Worm (Caenorhabditis elegans) whole organism, L1 larva: ENCODE results near the gene mlc-5.
A peak's percentile ranks its signal among the peaks of the same experiment; 100 is the strongest.

Source experiments
- C04F5.9 ChIP-seq: sonication (generic microtip); optimal IDR thresholded peaks from 2 replicates; lab custom pipeline; 2016; ENCODE audit warnings: missing genetic modification characterization, missing compliant biosample characterization
- aha-1 ChIP-seq: fragments of 150-350 bp; optimal IDR thresholded peaks from 2 replicates; lab custom pipeline; 2014; ENCODE audit warnings: missing biosample characterization, missing genetic modification characterization
- alr-1 ChIP-seq: fragments of 200-800 bp; sonication (Bioruptor generic); optimal IDR thresholded peaks from 2 replicates; lab custom pipeline; 2018; ENCODE audit warnings: borderline replicate concordance, mild to moderate bottlenecking, missing genetic modification characterization, missing compliant biosample characterization
- ama-1 ChIP-seq: fragments of 150-350 bp; optimal IDR thresholded peaks from 2 replicates; lab custom pipeline; 2014
- ceh-8 ChIP-seq: fragments of 200-800 bp; sonication (Bioruptor generic); optimal IDR thresholded peaks from 2 replicates; lab custom pipeline; 2018; ENCODE audit warnings: mild to moderate bottlenecking, missing genetic modification characterization, moderate library complexity, missing compliant biosample characterization
- ceh-82 ChIP-seq, 3 experiments: fragments of 150-350 bp in 1 of 3; sonication (generic microtip) in 2 of 3; optimal IDR thresholded peaks; 2 replicates each; lab custom pipeline; 2014 to 2017; ENCODE audit warnings: missing biosample characterization in 3 of 3, missing genetic modification characterization in 3 of 3
- ceh-90 ChIP-seq: sonication (generic microtip); optimal IDR thresholded peaks from 2 replicates; lab custom pipeline; 2016; ENCODE audit warnings: missing genetic modification characterization, missing compliant biosample characterization
- dsc-1 ChIP-seq: sonication (generic microtip); optimal IDR thresholded peaks from 2 replicates; lab custom pipeline; 2016; ENCODE audit warnings: mild to moderate bottlenecking, missing genetic modification characterization, missing compliant biosample characterization
- elt-2 ChIP-seq: sonication (generic microtip); optimal IDR thresholded peaks from 2 replicates; lab custom pipeline; 2016; ENCODE audit warnings: missing genetic modification characterization, mild to moderate bottlenecking, inconsistent platforms, missing compliant biosample characterization, missing genetic modification reagents
- elt-3 ChIP-seq, 6 experiments: fragments of 150-350 bp in 1 of 6; sonication (generic microtip); optimal IDR thresholded peaks; 2 replicates each; lab custom pipeline; 2017 to 2018; ENCODE audit warnings: missing biosample characterization in 6 of 6, missing genetic modification characterization in 6 of 6, inconsistent platforms in 1 of 6
- fkh-4 ChIP-seq: sonication (generic microtip); optimal IDR thresholded peaks from 2 replicates; lab custom pipeline; 2016; ENCODE audit warnings: missing compliant biosample characterization, missing genetic modification characterization, borderline replicate concordance
- grh-1 ChIP-seq: fragments of 200-800 bp; sonication (Bioruptor generic); IDR thresholded peaks from 2 replicates; pipeline ENCODE4 v1.3.6; 2022; ENCODE audit warnings: missing genetic modification reagents, missing genetic modification characterization, missing compliant biosample characterization
- hlh-17 ChIP-seq: fragments of 200-800 bp; sonication (Bioruptor generic); optimal IDR thresholded peaks from 2 replicates; lab custom pipeline; 2018; ENCODE audit warnings: missing genetic modification characterization, mild to moderate bottlenecking, missing compliant biosample characterization, moderate library complexity, borderline replicate concordance
- lin-13 ChIP-seq: fragments of 150-350 bp; optimal IDR thresholded peaks from 2 replicates; lab custom pipeline; 2014; ENCODE audit warnings: missing biosample characterization, missing genetic modification reagents, missing genetic modification characterization
- lin-14 ChIP-seq: fragments of 200-800 bp; sonication (Bioruptor generic); optimal IDR thresholded peaks from 2 replicates; lab custom pipeline; 2018; ENCODE audit warnings: mild to moderate bottlenecking, missing genetic modification characterization, moderate library complexity, missing compliant biosample characterization
- lin-15B ChIP-seq: fragments of 150-350 bp; sonication (generic microtip); optimal IDR thresholded peaks from 3 replicates; lab custom pipeline; 2014; ENCODE audit warnings: missing biosample characterization, missing genetic modification characterization
- lin-35 ChIP-seq, 2 experiments: fragments of 150-350 bp; optimal IDR thresholded peaks; 2 replicates each; lab custom pipeline; 2014; ENCODE audit warnings: missing biosample characterization in 2 of 2, missing genetic modification characterization in 2 of 2, missing genetic modification reagents in 2 of 2
- lir-3 ChIP-seq: sonication (generic microtip); optimal IDR thresholded peaks from 2 replicates; lab custom pipeline; 2016; ENCODE audit warnings: mild to moderate bottlenecking, missing genetic modification characterization, moderate library complexity, missing compliant biosample characterization; ENCODE audit not compliant: poor library complexity
- lsy-2 ChIP-seq, 2 experiments: fragments of 150-350 bp; optimal IDR thresholded peaks; 2 replicates each; lab custom pipeline; 2014; ENCODE audit warnings: missing biosample characterization in 2 of 2, missing genetic modification characterization in 2 of 2
- mdl-1 ChIP-seq, 2 experiments: fragments of 150-350 bp; optimal IDR thresholded peaks; 2 replicates each; lab custom pipeline; 2014 to 2017; ENCODE audit warnings: missing biosample characterization in 2 of 2, missing genetic modification characterization in 2 of 2, inconsistent platforms in 1 of 2
- mep-1 ChIP-seq: fragments of 150-350 bp; optimal IDR thresholded peaks from 2 replicates; lab custom pipeline; 2014; ENCODE audit warnings: missing biosample characterization, missing genetic modification characterization
- nhr-11 ChIP-seq: fragments of 150-350 bp; optimal IDR thresholded peaks from 2 replicates; lab custom pipeline; 2014; ENCODE audit warnings: missing biosample characterization, missing genetic modification characterization
- nhr-47 ChIP-seq: sonication (generic microtip); optimal IDR thresholded peaks from 2 replicates; lab custom pipeline; 2016; ENCODE audit warnings: mild to moderate bottlenecking, missing genetic modification characterization, moderate library complexity, missing compliant biosample characterization
- nhr-71 ChIP-seq: sonication (generic microtip); optimal IDR thresholded peaks from 2 replicates; lab custom pipeline; 2016; ENCODE audit warnings: mild to moderate bottlenecking, missing genetic modification characterization, moderate library complexity, missing compliant biosample characterization
- nhr-77 ChIP-seq: fragments of 150-350 bp; optimal IDR thresholded peaks from 2 replicates; lab custom pipeline; 2014; ENCODE audit warnings: missing biosample characterization, missing genetic modification characterization
- nhr-84 ChIP-seq: sonication (generic microtip); optimal IDR thresholded peaks from 2 replicates; lab custom pipeline; 2017; ENCODE audit warnings: missing biosample characterization, missing genetic modification characterization
- snpc-4 ChIP-seq: fragments of 150-350 bp; optimal IDR thresholded peaks from 2 replicates; lab custom pipeline; 2014; ENCODE audit warnings: missing biosample characterization, missing genetic modification characterization
- unc-30 ChIP-seq: sonication (generic microtip); optimal IDR thresholded peaks from 2 replicates; lab custom pipeline; 2017; ENCODE audit warnings: missing biosample characterization, missing genetic modification characterization
- vab-15 ChIP-seq: sonication (generic microtip); optimal IDR thresholded peaks from 2 replicates; lab custom pipeline; 2017; ENCODE audit warnings: missing genotype, mild to moderate bottlenecking, missing genetic modification characterization, missing compliant biosample characterization
- ztf-4 ChIP-seq: fragments of 150-350 bp; optimal IDR thresholded peaks from 2 replicates; lab custom pipeline; 2014; ENCODE audit warnings: missing biosample characterization, missing genetic modification characterization

Gene mlc-5

DNA sequence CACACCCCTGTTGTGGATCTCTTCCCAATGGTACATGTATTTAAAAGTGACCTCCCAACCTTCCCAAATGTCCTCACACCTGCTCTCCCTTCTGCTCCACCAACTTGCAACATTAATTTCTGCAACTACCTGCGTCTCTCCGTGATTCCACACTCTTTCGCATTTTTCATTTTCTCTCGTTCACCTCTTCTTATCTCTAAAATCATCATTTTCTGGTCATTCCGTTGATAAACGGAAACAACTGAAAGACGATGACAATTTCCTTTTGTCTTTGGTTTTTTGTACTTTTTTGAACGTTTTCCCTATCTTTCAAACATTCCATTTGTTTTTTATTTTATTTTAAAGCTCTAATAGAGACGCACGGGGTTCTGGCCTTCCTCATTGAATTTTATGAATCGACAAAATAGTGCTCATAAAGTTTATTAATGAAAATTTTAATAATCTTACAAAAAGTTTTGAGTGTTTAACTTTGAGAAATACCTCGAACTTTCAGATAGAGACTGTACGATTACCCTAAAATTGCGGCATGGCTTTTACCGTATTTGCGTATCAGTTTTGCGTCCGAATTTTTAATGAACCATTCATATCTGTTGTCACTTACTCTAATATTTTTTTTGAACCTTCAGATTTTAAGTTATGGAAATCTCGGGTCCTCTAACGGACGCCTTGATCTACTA is 49.7 kb downstream of the mlc-5 start, which contains the start of gene aqp-11 (continued):
- TF ChIP-seq ceh-90 (tag; lab: Kevin White, UChicago) (no peak), lir-3 (no peak), ama-1 (lab: Kevin White, UChicago) (no peak), lin-35 (GFP tag; optimal IDR thresholded peaks at IDR 0.05; lab: Kevin White, UChicago) (peak in 1 of 2 experiments; percentile 38), lin-15B (no peak), elt-3 (tag; optimal IDR thresholded peaks at IDR 0.05; lab: Kevin White, UChicago) (peak in 1 of 6 experiments; percentile 42), hlh-17 (GFP tag; lab: Kevin White, UChicago) (no peak), nhr-77 (tag; lab: Kevin White, UChicago) (no peak), C04F5.9 (tag; lab: Kevin White, UChicago) (no peak), lsy-2 (tag; optimal IDR thresholded peaks at IDR 0.05; lab: Kevin White, UChicago) (no peak), nhr-71 (no peak), ceh-82 (tag; optimal IDR thresholded peaks at IDR 0.05; lab: Kevin White, UChicago) (no peak), nhr-11 (tag; lab: Kevin White, UChicago) (no peak), alr-1 (tag; lab: Kevin White, UChicago) (no peak), aha-1 (no peak), fkh-4 (tag; lab: Kevin White, UChicago) (no peak), snpc-4 (tag; lab: Kevin White, UChicago) (no peak), nhr-84 (tag; lab: Kevin White, UChicago) (no peak), unc-30 (tag; lab: Kevin White, UChicago) (no peak), ceh-8 (GFP tag; lab: Kevin White, UChicago) (no peak), vab-15 (tag; lab: Kevin White, UChicago) (no peak), ztf-4 (tag; lab: Kevin White, UChicago) (no peak), dsc-1 (no peak), mdl-1 (tag; optimal IDR thresholded peaks at IDR 0.05; lab: Kevin White, UChicago) (no peak), nhr-47 (no peak), mep-1 (peak; percentile 5), grh-1 (GFP tag; lab: Robert Waterston, UW) (no peak), lin-13 (GFP tag; lab: Kevin White, UChicago) (no peak), lin-14 (GFP tag; lab: Kevin White, UChicago) (peak; percentile 35), elt-2 (tag; lab: Kevin White, UChicago) (peak; percentile 40)
